Worm (Caenorhabditis elegans): ENCODE results near the gene set-24.

DNA sequence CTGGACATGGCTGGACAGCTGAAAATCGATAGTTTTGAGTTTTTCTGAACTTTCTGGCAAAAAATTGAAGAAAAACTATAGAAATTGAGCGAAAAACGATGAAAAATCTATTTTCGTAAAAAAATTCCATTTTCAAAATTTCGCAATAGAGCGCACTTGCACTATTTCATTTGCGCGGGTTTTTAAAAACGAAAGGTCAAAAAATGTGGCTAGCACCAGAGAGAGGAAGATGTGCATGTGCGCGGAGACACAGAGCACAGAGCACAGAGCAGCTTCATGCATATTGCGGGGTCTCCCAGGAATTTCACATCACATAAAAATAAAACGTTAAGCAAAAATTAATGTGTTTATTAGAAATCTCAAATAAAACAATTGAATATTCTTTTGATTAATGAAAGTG, 22.9 kb downstream of the set-24 start, which contains the start of gene Y17G7B.18:
- peak; percentile 22 for TF ChIP-seq sem-4 (tag; optimal IDR thresholded peaks at IDR 0.05)
- TF ChIP-seq nhr-10 (tag; optimal IDR thresholded peaks at IDR 0.05): no peak
- no peak for TF ChIP-seq nhr-77 (tag; optimal IDR thresholded peaks at IDR 0.05)
- no peak for TF ChIP-seq ama-1 (optimal IDR thresholded peaks at IDR 0.05)
- TF ChIP-seq unc-39 (tag; optimal IDR thresholded peaks at IDR 0.05): no peak

All from whole organism, L2 larva.